Worm (Caenorhabditis elegans) whole organism, dauer: ENCODE data around the gene apn-1.

Source experiments
- unc-62 ChIP-seq: sonication (generic microtip); optimal IDR thresholded peaks from 2 replicates; lab custom pipeline; 2017; ENCODE audit warnings: missing biosample characterization, missing genetic modification reagents, missing genetic modification characterization

apn-1 gene

ce11 chrII:8032657-8033056, 14.7 kb upstream of the apn-1 start, which contains the start of gene nrf-6:
TSS of gene nrf-6 (minus strand) at chrII:8032708.
- no peak for TF ChIP-seq unc-62 (GFP tag; lab: Kevin White, UChicago)

ce11 chrII:8034008-8034407, 13.4 kb upstream of the apn-1 start:
- TF ChIP-seq unc-62 (GFP tag; lab: Kevin White, UChicago) = no peak

ce11 chrII:8034617-8035016, 12.7 kb upstream of the apn-1 start:
- TF ChIP-seq unc-62 (GFP tag; lab: Kevin White, UChicago) = no peak

ce11 chrII:8035667-8036066, 11.7 kb upstream of the apn-1 start, which contains the start of gene sap-49:
TSS of gene sap-49 (minus strand) at chrII:8035767.
- no peak for TF ChIP-seq unc-62 (GFP tag; lab: Kevin White, UChicago)

- no peak for TF ChIP-seq unc-62 (GFP tag; lab: Kevin White, UChicago)
Measured at ce11 chrII:8037246-8037645, 10.1 kb upstream of the apn-1 start, which contains the start of gene arp-6. TSS of gene arp-6 (minus strand) at chrII:8037346.

- no peak for TF ChIP-seq unc-62 (GFP tag; lab: Kevin White, UChicago)
Measured at ce11 chrII:8037863-8038262, 9.5 kb upstream of the apn-1 start, which contains the start of gene C08B11.9. TSS of gene C08B11.9 (minus strand) at chrII:8038169.

- TF ChIP-seq unc-62 (GFP tag; lab: Kevin White, UChicago) = no peak
Measured at ce11 chrII:8039416-8039815, 7.9 kb upstream of the apn-1 start, which contains the start of the genes ubh-4 and algn-6. TSS of gene ubh-4 (minus strand) at chrII:8039597. TSS of gene algn-6 (plus strand) at chrII:8039802.

ce11 chrII:8041642-8042041, 5.7 kb upstream of the apn-1 start:
- TF ChIP-seq unc-62 (GFP tag; lab: Kevin White, UChicago) = no peak

ce11 chrII:8042289-8042688, 5.1 kb upstream of the apn-1 start, which contains the start of gene T05H10.1:
TSS of gene T05H10.1 (plus strand) at chrII:8042589.
- no peak for TF ChIP-seq unc-62 (GFP tag; lab: Kevin White, UChicago)

- TF ChIP-seq unc-62 (GFP tag; lab: Kevin White, UChicago) = no peak
Measured at ce11 chrII:8050477-8050876, 3.1 kb downstream of the apn-1 start, which contains the start of gene mtre-1. TSS of gene mtre-1 (minus strand) at chrII:8050577.

ce11 chrII:8051330-8051729, 4.0 kb downstream of the apn-1 start:
- TF ChIP-seq unc-62 (GFP tag; lab: Kevin White, UChicago) = no peak

- TF ChIP-seq unc-62 (GFP tag; lab: Kevin White, UChicago) = no peak
Measured at ce11 chrII:8052172-8052571, 4.8 kb downstream of the apn-1 start.

- TF ChIP-seq unc-62 (GFP tag; lab: Kevin White, UChicago) = no peak
Measured at ce11 chrII:8052850-8053249, 5.5 kb downstream of the apn-1 start, which contains the start of gene T05H10.4. TSS of gene T05H10.4 (plus strand) at chrII:8053150.

ce11 chrII:8057911-8058310, 10.5 kb downstream of the apn-1 start:
- TF ChIP-seq unc-62 (GFP tag; lab: Kevin White, UChicago) = no peak

- no peak for TF ChIP-seq unc-62 (GFP tag; lab: Kevin White, UChicago)
Measured at ce11 chrII:8058769-8059168, 11.4 kb downstream of the apn-1 start, which contains the start of gene T05H10.8. TSS of gene T05H10.8 (plus strand) at chrII:8059069.

ce11 chrII:8059532-8059931, 12.2 kb downstream of the apn-1 start:
- TF ChIP-seq unc-62 (GFP tag; lab: Kevin White, UChicago) = no peak

ce11 chrII:8062334-8062791, 15.0 kb downstream of the apn-1 start, which contains the start of gene ufd-2:
TSS of gene ufd-2 (plus strand) at chrII:8062741.
- no peak for TF ChIP-seq unc-62 (GFP tag; lab: Kevin White, UChicago)
